Worm (Caenorhabditis elegans): ENCODE results near the gene srlf-19.

DNA sequence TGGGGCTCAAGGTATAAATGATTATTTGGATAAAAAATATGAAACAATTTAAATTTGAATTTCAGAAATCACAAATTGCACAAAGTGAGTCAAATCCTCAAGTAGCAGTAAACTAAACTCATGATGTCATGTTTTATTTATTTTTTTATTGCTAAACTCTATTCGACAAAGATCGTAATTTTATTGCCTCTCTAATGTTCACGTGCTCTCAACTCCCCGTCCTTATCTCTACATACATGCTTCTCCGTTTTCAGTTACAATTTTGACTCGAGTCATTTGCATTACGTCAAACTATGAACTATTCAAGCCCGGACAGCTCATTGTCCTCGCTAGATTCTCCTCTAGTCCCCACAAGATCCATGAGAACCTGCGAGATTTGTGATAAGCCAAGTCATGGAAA is 30.8 kb upstream of the srlf-19 start, which contains the start of gene nhr-99:
- TF ChIP-seq him-1 (tag; optimal IDR thresholded peaks at IDR 0.05) (no peak), dao-5 (tag; optimal IDR thresholded peaks at IDR 0.05) (no peak), W03F9.2 (tag; optimal IDR thresholded peaks at IDR 0.05) (no peak)
